Fruit fly (Drosophila melanogaster): ENCODE results near the gene CG7402.

Gene CG7402

dm6 chr3L:17926575-17927276 lies 39.2 kb downstream of the CG7402 start (continued):
- TF ChIP-seq Sox15 (GFP tag; optimal IDR thresholded peaks at IDR 0.05) (peak; percentile 8), ss (GFP tag; optimal IDR thresholded peaks at IDR 0.05) (peak in 1 of 2 experiments; percentile 66), svp (GFP tag) (peak; percentile 90), Lpt (GFP tag; optimal IDR thresholded peaks at IDR 0.05) (no peak), Hr4 (GFP tag; optimal IDR thresholded peaks at IDR 0.05) (no peak), salr (GFP tag; optimal IDR thresholded peaks at IDR 0.05) (peak; percentile 16 to 47), Eip93F (GFP tag; optimal IDR thresholded peaks at IDR 0.05) (no peak), CG34406 (GFP tag; optimal IDR thresholded peaks at IDR 0.05) (peak; percentile 57), CG8632 (GFP tag; optimal IDR thresholded peaks at IDR 0.05) (peak; percentile 51)

- TF ChIP-seq CG32006 (GFP tag; optimal IDR thresholded peaks at IDR 0.05) (no peak), CG9139 (GFP tag; optimal IDR thresholded peaks at IDR 0.05) (no peak), svp (GFP tag) (peak; percentile 59)
Observed at dm6 chr3L:17928106-17928505, 40.6 kb downstream of the CG7402 start.

dm6 chr3L:17929697-17930581 lies 42.4 kb downstream of the CG7402 start:
- TF ChIP-seq CG3032 (tag; optimal IDR thresholded peaks at IDR 0.05) (no peak), svp (GFP tag) (peak; percentile 23), CG9139 (GFP tag; optimal IDR thresholded peaks at IDR 0.05) (no peak), CG6276 (GFP tag; optimal IDR thresholded peaks at IDR 0.05) (no peak), lz (GFP tag; optimal IDR thresholded peaks at IDR 0.05) (no peak), CG10631 (GFP tag; optimal IDR thresholded peaks at IDR 0.05) (no peak), CG1621 (tag; optimal IDR thresholded peaks at IDR 0.05) (no peak), CG34406 (GFP tag; optimal IDR thresholded peaks at IDR 0.05) (no peak)

dm6 chr3L:17931887-17932286 lies 44.4 kb downstream of the CG7402 start:
- TF ChIP-seq Lpt (GFP tag; optimal IDR thresholded peaks at IDR 0.05) (no peak), pdm3 (GFP tag; optimal IDR thresholded peaks at IDR 0.05) (no peak), Eip93F (GFP tag; optimal IDR thresholded peaks at IDR 0.05) (no peak), lz (GFP tag; optimal IDR thresholded peaks at IDR 0.05) (no peak), Sox14 (GFP tag; optimal IDR thresholded peaks at IDR 0.05) (no peak), vri (GFP tag; optimal IDR thresholded peaks at IDR 0.05) (no peak), acj6 (GFP tag; optimal IDR thresholded peaks at IDR 0.05) (no peak), CG9139 (GFP tag; optimal IDR thresholded peaks at IDR 0.05) (no peak), CG11762 (GFP tag; optimal IDR thresholded peaks at IDR 0.05; ENCODE audit: insufficient read depth) (no peak), CG7368 (GFP tag; optimal IDR thresholded peaks at IDR 0.05) (no peak), CG16779 (tag; optimal IDR thresholded peaks at IDR 0.05) (no peak), Ets96B (tag; optimal IDR thresholded peaks at IDR 0.05) (no peak), Ets21C (GFP tag; optimal IDR thresholded peaks at IDR 0.05) (no peak), CG6792 (GFP tag; optimal IDR thresholded peaks at IDR 0.05) (no peak), Eip78C (GFP tag) (no peak), Sox15 (GFP tag; optimal IDR thresholded peaks at IDR 0.05) (no peak), CG4318 (GFP tag; optimal IDR thresholded peaks at IDR 0.05) (no peak)

dm6 chr3L:17933065-17933464 lies 45.6 kb downstream of the CG7402 start:
- TF ChIP-seq Eip93F (GFP tag; optimal IDR thresholded peaks at IDR 0.05) (no peak), CG3919 (GFP tag; optimal IDR thresholded peaks at IDR 0.05) (no peak), fd85E (GFP tag; optimal IDR thresholded peaks at IDR 0.05) (no peak), CG1621 (tag; optimal IDR thresholded peaks at IDR 0.05) (no peak), CG11762 (GFP tag; optimal IDR thresholded peaks at IDR 0.05; ENCODE audit: insufficient read depth) (no peak), dsx (GFP tag; optimal IDR thresholded peaks at IDR 0.05; ENCODE audit: poor library complexity, severe bottlenecking) (no peak), achi (GFP tag; optimal IDR thresholded peaks at IDR 0.05) (no peak), CG6854 (GFP tag; optimal IDR thresholded peaks at IDR 0.05) (no peak)
